Fruit fly (Drosophila melanogaster) S2 (cell line): ENCODE measurements around the gene Pfdn1.

Experiments used
- CG8478 ChIP-seq: fragments of >200 bp; optimal IDR thresholded peaks from 2 replicates; lab custom pipeline; 2018
- CTCF ChIP-seq, 2 experiments: fragments of >200 bp; optimal IDR thresholded peaks; 2 replicates each; lab custom pipeline; 2018

Gene Pfdn1

dm6 chr2L:6090786-6091716 is 22.2 kb downstream of the Pfdn1 start, which contains the start of gene CG45075:
TSS of gene CG45075 (plus strand) at chr2L:6091412.
- TF ChIP-seq CTCF (optimal IDR thresholded peaks at IDR 0.05; lab: Kevin White, UChicago): peak in 1 of 2 experiments; percentile 19
- TF ChIP-seq CG8478: no peak

- TF ChIP-seq CG8478: no peak
- no peak for TF ChIP-seq CTCF (optimal IDR thresholded peaks at IDR 0.05; lab: Kevin White, UChicago)
Observed at dm6 chr2L:6092300-6092699, 23.4 kb downstream of the Pfdn1 start.

dm6 chr2L:6098479-6099269 is 29.8 kb downstream of the Pfdn1 start, which contains the start of gene CG9175:
TSS of gene CG9175 (minus strand) at chr2L:6098966.
- TF ChIP-seq CG8478 (no peak), CTCF (optimal IDR thresholded peaks at IDR 0.05; lab: Kevin White, UChicago) (peak; percentile 0 to 37)

- TF ChIP-seq CG8478 (no peak), CTCF (optimal IDR thresholded peaks at IDR 0.05; lab: Kevin White, UChicago) (no peak)
Observed at dm6 chr2L:6099270-6099644, 30.4 kb downstream of the Pfdn1 start.

- TF ChIP-seq CG8478: no peak
- no peak for TF ChIP-seq CTCF (optimal IDR thresholded peaks at IDR 0.05; lab: Kevin White, UChicago)
Observed at dm6 chr2L:6100202-6100689, 31.4 kb downstream of the Pfdn1 start, which contains the start of gene stai. TSS of gene stai (plus strand) at chr2L:6100377.

- TF ChIP-seq CG8478: no peak
- no peak for TF ChIP-seq CTCF (optimal IDR thresholded peaks at IDR 0.05; lab: Kevin White, UChicago)
Observed at dm6 chr2L:6109313-6109847, 40.5 kb downstream of the Pfdn1 start.

- TF ChIP-seq CTCF (optimal IDR thresholded peaks at IDR 0.05; lab: Kevin White, UChicago): no peak
- no peak for TF ChIP-seq CG8478
Observed at dm6 chr2L:6110781-6111180, 41.9 kb downstream of the Pfdn1 start.

dm6 chr2L:6118212-6118611 is 49.3 kb downstream of the Pfdn1 start, which contains the start of gene CG31642:
TSS of gene CG31642 (plus strand) at chr2L:6118512.
- TF ChIP-seq CTCF (optimal IDR thresholded peaks at IDR 0.05; lab: Kevin White, UChicago): no peak
- no peak for TF ChIP-seq CG8478
